Fruit fly (Drosophila melanogaster): ENCODE data around the gene CG2100.

CG2100 gene

dm6 chr3R:5742278-5743196 is 6.4 kb upstream of the CG2100 start, which contains the start of the genes Sym and Madm (continued):
- TF ChIP-seq CG8924 (tag; optimal IDR thresholded peaks at IDR 0.05), result peak; percentile 44
- TF ChIP-seq br (optimal IDR thresholded peaks at IDR 0.05), result no peak
- TF ChIP-seq CG31388 (GFP tag; optimal IDR thresholded peaks at IDR 0.05), result no peak
- TF ChIP-seq CG8388 (GFP tag; optimal IDR thresholded peaks at IDR 0.05), result no peak
- peak; percentile 51 for TF ChIP-seq stwl (tag; optimal IDR thresholded peaks at IDR 0.05)
- TF ChIP-seq Ssrp (tag; optimal IDR thresholded peaks at IDR 0.05), result no peak
- TF ChIP-seq Dref (GFP tag; IDR thresholded peaks at IDR 0.05), result peak; percentile 81
- no peak for TF ChIP-seq Lim3 (GFP tag; IDR thresholded peaks at IDR 0.05)
- TF ChIP-seq ftz-f1 (GFP tag; optimal IDR thresholded peaks at IDR 0.05), result no peak
- TF ChIP-seq Eip74EF (GFP tag; optimal IDR thresholded peaks at IDR 0.05), result no peak
- TF ChIP-seq CG4282 (GFP tag; optimal IDR thresholded peaks at IDR 0.05), result no peak
- TF ChIP-seq CG5180 (GFP tag; optimal IDR thresholded peaks at IDR 0.05), result no peak
- TF ChIP-seq CG11085 (GFP tag; IDR thresholded peaks at IDR 0.05), result no peak
- no peak for TF ChIP-seq CG11696 (GFP tag; IDR thresholded peaks at IDR 0.05)
- peak; percentile 48 for TF ChIP-seq Meics (GFP tag; optimal IDR thresholded peaks at IDR 0.05)
- no peak for TF ChIP-seq CG32767 (GFP tag; IDR thresholded peaks at IDR 0.05)
- TF ChIP-seq Ravus (GFP tag; IDR thresholded peaks at IDR 0.05), result no peak
- peak; percentile 69; the same call in 2 of the 3 replicates for TF ChIP-seq CG7963 (GFP tag; IDR thresholded peaks at IDR 0.05; ENCODE audit: partially characterized antibody)
- TF ChIP-seq zfh2 (GFP tag; optimal IDR thresholded peaks at IDR 0.05), result peak; percentile 50
- TF ChIP-seq CG16779 (GFP tag; IDR thresholded peaks at IDR 0.05), result no peak
- no peak for TF ChIP-seq Oli (tag; optimal IDR thresholded peaks at IDR 0.05)
- no peak for TF ChIP-seq D19A (tag; optimal IDR thresholded peaks at IDR 0.05)
- TF ChIP-seq fd64A (GFP tag; optimal IDR thresholded peaks at IDR 0.05), result no peak
- TF ChIP-seq CG32772 (GFP tag; IDR thresholded peaks at IDR 0.05), result 0 out of 2 replicates have a peak, but pooled peaks have one; percentile 20
- TF ChIP-seq Bdp1 (GFP tag; optimal IDR thresholded peaks at IDR 0.05), result no peak
- peak; percentile 13 for TF ChIP-seq Dad (GFP tag; optimal IDR thresholded peaks at IDR 0.05)
- TF ChIP-seq CG2129 (GFP tag; IDR thresholded peaks at IDR 0.05; ENCODE audit: partially characterized antibody), result peak; percentile 69
- no peak for TF ChIP-seq Hr39 (optimal IDR thresholded peaks at IDR 0.05)
- peak; percentile 78 for TF ChIP-seq Bgb (GFP tag; IDR thresholded peaks at IDR 0.05; ENCODE audit: partially characterized antibody)
- no peak for TF ChIP-seq CG3163 (GFP tag; optimal IDR thresholded peaks at IDR 0.05)
- peak; percentile 40 for TF ChIP-seq Chrac-16 (GFP tag; optimal IDR thresholded peaks at IDR 0.05)
- TF ChIP-seq CG4404 (GFP tag; IDR thresholded peaks at IDR 0.05), result no peak
- no peak for TF ChIP-seq wdn (GFP tag; IDR thresholded peaks at IDR 0.05)
- TF ChIP-seq CG6765 (GFP tag; optimal IDR thresholded peaks at IDR 0.05), result no peak
- TF ChIP-seq klu (GFP tag; IDR thresholded peaks at IDR 0.05), result peak; percentile 77; the same call in 1 of the 2 replicates
- TF ChIP-seq CG12659 (GFP tag; optimal IDR thresholded peaks at IDR 0.05), result peak; percentile 56
- peak; percentile 32 for TF ChIP-seq fu2 (GFP tag; optimal IDR thresholded peaks at IDR 0.05)
- peak; percentile 97 for TF ChIP-seq Ets65A (GFP tag)
- TF ChIP-seq sqz (GFP tag; optimal IDR thresholded peaks at IDR 0.05), result no peak
- no peak for TF ChIP-seq h (optimal IDR thresholded peaks at IDR 0.05)
- peak; percentile 58 for TF ChIP-seq HmgZ (tag; optimal IDR thresholded peaks at IDR 0.05)
- TF ChIP-seq tll (GFP tag; optimal IDR thresholded peaks at IDR 0.05), result peak in 1 of 2 experiments; percentile 39
- TF ChIP-seq esg (GFP tag; conservative IDR thresholded peaks at IDR 0.05), result peak; percentile 20; the same call in 1 of the 2 replicates
- TF ChIP-seq zen2 (GFP tag; IDR thresholded peaks at IDR 0.05; ENCODE audit: partially characterized antibody), result peak; percentile 70; the same call in 1 of the 3 replicates
- no peak for TF ChIP-seq CG18619 (GFP tag; optimal IDR thresholded peaks at IDR 0.05)
- TF ChIP-seq CG30431 (GFP tag; optimal IDR thresholded peaks at IDR 0.05), result no peak
- TF ChIP-seq mirr (GFP tag; optimal IDR thresholded peaks at IDR 0.05), result no peak
- TF ChIP-seq knrl (GFP tag; IDR thresholded peaks at IDR 0.05; ENCODE audit: partially characterized antibody), result peak; percentile 91
- no peak for TF ChIP-seq eve (GFP tag; optimal IDR thresholded peaks at IDR 0.05)

Measured in whole organism, embryonic.